Worm (Caenorhabditis elegans) whole organism, L1 larva: ENCODE measurements around the gene Y116A8C.37.
A peak's percentile ranks its signal among the peaks of the same experiment; 100 is the strongest.

Experiments used
- C16A3.4 ChIP-seq: fragments of 150-350 bp; optimal IDR thresholded peaks from 2 replicates; lab custom pipeline; 2014; ENCODE audit warnings: missing biosample characterization, missing genetic modification characterization
- F16B12.6 ChIP-seq: fragments of 150-350 bp; optimal IDR thresholded peaks from 2 replicates; lab custom pipeline; 2014; ENCODE audit warnings: missing biosample characterization, missing genetic modification characterization
- alr-1 ChIP-seq: fragments of 200-800 bp; sonication (Bioruptor generic); optimal IDR thresholded peaks from 2 replicates; lab custom pipeline; 2018; ENCODE audit warnings: borderline replicate concordance, mild to moderate bottlenecking, missing genetic modification characterization, missing compliant biosample characterization
- aly-2 ChIP-seq: fragments of 150-350 bp; optimal IDR thresholded peaks from 2 replicates; lab custom pipeline; 2014; ENCODE audit warnings: missing biosample characterization, missing genetic modification characterization
- ama-1 ChIP-seq: fragments of 150-350 bp; optimal IDR thresholded peaks from 2 replicates; lab custom pipeline; 2014
- ceh-82 ChIP-seq, 3 experiments: fragments of 150-350 bp in 1 of 3; sonication (generic microtip) in 2 of 3; optimal IDR thresholded peaks; 2 replicates each; lab custom pipeline; 2014 to 2017; ENCODE audit warnings: missing biosample characterization in 3 of 3, missing genetic modification characterization in 3 of 3
- ces-1 ChIP-seq: fragments of 150-350 bp; optimal IDR thresholded peaks from 2 replicates; lab custom pipeline; 2014; ENCODE audit warnings: missing biosample characterization, missing genetic modification reagents, missing genetic modification characterization
- dsc-1 ChIP-seq: sonication (generic microtip); optimal IDR thresholded peaks from 2 replicates; lab custom pipeline; 2016; ENCODE audit warnings: mild to moderate bottlenecking, missing genetic modification characterization, missing compliant biosample characterization
- efl-1 ChIP-seq, 4 experiments: fragments of 150-350 bp; optimal IDR thresholded peaks in 3 of 4; peaks in 1 of 4; 1 replicate in 1 of 4; 2 replicates in 3 of 4; lab custom pipeline; 2014; ENCODE audit warnings: missing biosample characterization in 2 of 4, missing genetic modification characterization in 2 of 4, missing genetic modification reagents in 2 of 4
- efl-3 ChIP-seq: fragments of 200-800 bp; sonication (Bioruptor generic); optimal IDR thresholded peaks from 2 replicates; lab custom pipeline; 2018; ENCODE audit warnings: mild to moderate bottlenecking, missing genetic modification characterization, missing compliant biosample characterization
- egl-27 ChIP-seq, 2 experiments: fragments of 150-350 bp in 1 of 2; sonication (generic microtip); optimal IDR thresholded peaks; 3 replicates each; lab custom pipeline; 2017 to 2018; ENCODE audit warnings: missing biosample characterization in 2 of 2, missing genetic modification characterization in 2 of 2, missing genetic modification reagents in 2 of 2
- elt-3 ChIP-seq, 6 experiments: fragments of 150-350 bp in 1 of 6; sonication (generic microtip); optimal IDR thresholded peaks; 2 replicates each; lab custom pipeline; 2017 to 2018; ENCODE audit warnings: missing biosample characterization in 6 of 6, missing genetic modification characterization in 6 of 6, inconsistent platforms in 1 of 6
- ets-5 ChIP-seq: fragments of 200-800 bp; sonication (Bioruptor generic); IDR thresholded peaks from 2 replicates; pipeline ENCODE4 v1.3.6; 2022; ENCODE audit warnings: missing genetic modification characterization, missing compliant biosample characterization
- fkh-4 ChIP-seq: sonication (generic microtip); optimal IDR thresholded peaks from 2 replicates; lab custom pipeline; 2016; ENCODE audit warnings: missing compliant biosample characterization, missing genetic modification characterization, borderline replicate concordance
- fkh-8 ChIP-seq: sonication (generic microtip); optimal IDR thresholded peaks from 2 replicates; lab custom pipeline; 2016; ENCODE audit warnings: mild to moderate bottlenecking, missing genetic modification characterization, missing compliant biosample characterization
- hlh-4 ChIP-seq: sonication (generic microtip); optimal IDR thresholded peaks from 2 replicates; lab custom pipeline; 2016; ENCODE audit warnings: mild to moderate bottlenecking, missing genetic modification characterization, missing compliant biosample characterization
- hpl-2 ChIP-seq: fragments of 150-350 bp; optimal IDR thresholded peaks from 2 replicates; lab custom pipeline; 2014; ENCODE audit warnings: missing biosample characterization, missing genetic modification reagents, missing genetic modification characterization
- jun-1 ChIP-seq: fragments of 150-350 bp; optimal IDR thresholded peaks from 2 replicates; lab custom pipeline; 2014; ENCODE audit warnings: missing biosample characterization, missing genetic modification reagents, missing genetic modification characterization
- lin-14 ChIP-seq: fragments of 200-800 bp; sonication (Bioruptor generic); optimal IDR thresholded peaks from 2 replicates; lab custom pipeline; 2018; ENCODE audit warnings: mild to moderate bottlenecking, missing genetic modification characterization, moderate library complexity, missing compliant biosample characterization
- lin-15B ChIP-seq: fragments of 150-350 bp; sonication (generic microtip); optimal IDR thresholded peaks from 3 replicates; lab custom pipeline; 2014; ENCODE audit warnings: missing biosample characterization, missing genetic modification characterization
- lin-35 ChIP-seq, 2 experiments: fragments of 150-350 bp; optimal IDR thresholded peaks; 2 replicates each; lab custom pipeline; 2014; ENCODE audit warnings: missing biosample characterization in 2 of 2, missing genetic modification characterization in 2 of 2, missing genetic modification reagents in 2 of 2
- lir-3 ChIP-seq: sonication (generic microtip); optimal IDR thresholded peaks from 2 replicates; lab custom pipeline; 2016; ENCODE audit warnings: mild to moderate bottlenecking, missing genetic modification characterization, moderate library complexity, missing compliant biosample characterization; ENCODE audit not compliant: poor library complexity
- lsy-2 ChIP-seq, 2 experiments: fragments of 150-350 bp; optimal IDR thresholded peaks; 2 replicates each; lab custom pipeline; 2014; ENCODE audit warnings: missing biosample characterization in 2 of 2, missing genetic modification characterization in 2 of 2
- mab-9 ChIP-seq: fragments of 200-800 bp; sonication (Bioruptor generic); IDR thresholded peaks from 2 replicates; pipeline ENCODE4 v1.3.6; 2022; ENCODE audit warnings: missing genetic modification reagents, missing genetic modification characterization, missing compliant biosample characterization
- mdl-1 ChIP-seq, 2 experiments: fragments of 150-350 bp; optimal IDR thresholded peaks; 2 replicates each; lab custom pipeline; 2014 to 2017; ENCODE audit warnings: missing biosample characterization in 2 of 2, missing genetic modification characterization in 2 of 2, inconsistent platforms in 1 of 2
- mep-1 ChIP-seq: fragments of 150-350 bp; optimal IDR thresholded peaks from 2 replicates; lab custom pipeline; 2014; ENCODE audit warnings: missing biosample characterization, missing genetic modification characterization
- nhr-11 ChIP-seq: fragments of 150-350 bp; optimal IDR thresholded peaks from 2 replicates; lab custom pipeline; 2014; ENCODE audit warnings: missing biosample characterization, missing genetic modification characterization
- nhr-12 ChIP-seq: sonication (generic microtip); optimal IDR thresholded peaks from 2 replicates; lab custom pipeline; 2017; ENCODE audit warnings: missing biosample characterization, missing genetic modification characterization
- nhr-20 ChIP-seq: sonication (generic microtip); optimal IDR thresholded peaks from 2 replicates; lab custom pipeline; 2016; ENCODE audit warnings: mild to moderate bottlenecking, missing genetic modification characterization, missing compliant biosample characterization
- nhr-237 ChIP-seq: fragments of 150-350 bp; optimal IDR thresholded peaks from 2 replicates; lab custom pipeline; 2014; ENCODE audit warnings: missing biosample characterization, missing genetic modification characterization
- nhr-47 ChIP-seq: sonication (generic microtip); optimal IDR thresholded peaks from 2 replicates; lab custom pipeline; 2016; ENCODE audit warnings: mild to moderate bottlenecking, missing genetic modification characterization, moderate library complexity, missing compliant biosample characterization
- nhr-76 ChIP-seq: sonication (generic microtip); optimal IDR thresholded peaks from 2 replicates; lab custom pipeline; 2017; ENCODE audit warnings: missing biosample characterization, missing genetic modification characterization
- nhr-77 ChIP-seq: fragments of 150-350 bp; optimal IDR thresholded peaks from 2 replicates; lab custom pipeline; 2014; ENCODE audit warnings: missing biosample characterization, missing genetic modification characterization
- nhr-85 ChIP-seq: sonication (generic microtip); peaks from one replicate; lab custom pipeline; 2016; ENCODE audit warnings: missing genetic modification characterization, inconsistent platforms, missing compliant biosample characterization
- nhr-90 ChIP-seq: sonication (generic microtip); optimal IDR thresholded peaks from 2 replicates; lab custom pipeline; 2016; ENCODE audit warnings: mild to moderate bottlenecking, missing genetic modification characterization, missing compliant biosample characterization; ENCODE audit not compliant: poor library complexity
- pqm-1 ChIP-seq: sonication (generic microtip); optimal IDR thresholded peaks from 3 replicates; lab custom pipeline; 2017; ENCODE audit warnings: missing biosample characterization, missing genetic modification characterization
- rnt-1 ChIP-seq: sonication (generic microtip); optimal IDR thresholded peaks from 2 replicates; lab custom pipeline; 2016; ENCODE audit warnings: mild to moderate bottlenecking, missing genetic modification characterization, moderate library complexity, missing compliant biosample characterization
- skn-1 ChIP-seq: fragments of 150-350 bp; optimal IDR thresholded peaks from 2 replicates; lab custom pipeline; 2014; ENCODE audit warnings: missing biosample characterization, missing genetic modification characterization
- snpc-4 ChIP-seq: fragments of 150-350 bp; optimal IDR thresholded peaks from 2 replicates; lab custom pipeline; 2014; ENCODE audit warnings: missing biosample characterization, missing genetic modification characterization
- sptf-1 ChIP-seq: fragments of 150-350 bp; optimal IDR thresholded peaks from 2 replicates; lab custom pipeline; 2014; ENCODE audit warnings: missing biosample characterization, missing genetic modification characterization
- sup-37 ChIP-seq: fragments of 200-800 bp; sonication (Bioruptor generic); optimal IDR thresholded peaks from 2 replicates; lab custom pipeline; 2018; ENCODE audit warnings: mild to moderate bottlenecking, missing genetic modification characterization, missing compliant biosample characterization
- tlp-1 ChIP-seq: fragments of 150-350 bp; optimal IDR thresholded peaks from 2 replicates; lab custom pipeline; 2014; ENCODE audit warnings: missing biosample characterization, missing genetic modification characterization
- unc-30 ChIP-seq: sonication (generic microtip); optimal IDR thresholded peaks from 2 replicates; lab custom pipeline; 2017; ENCODE audit warnings: missing biosample characterization, missing genetic modification characterization
- unc-86 ChIP-seq: sonication (generic microtip); optimal IDR thresholded peaks from 2 replicates; lab custom pipeline; 2016; ENCODE audit warnings: missing genetic modification characterization, missing compliant biosample characterization
- unc-98 ChIP-seq: fragments of 200-800 bp; sonication (Bioruptor generic); IDR thresholded peaks from 2 replicates; pipeline ENCODE4 v1.3.6; 2022; ENCODE audit warnings: missing genetic modification characterization, missing compliant biosample characterization
- vab-15 ChIP-seq: sonication (generic microtip); optimal IDR thresholded peaks from 2 replicates; lab custom pipeline; 2017; ENCODE audit warnings: missing genotype, mild to moderate bottlenecking, missing genetic modification characterization, missing compliant biosample characterization
- xbp-1 ChIP-seq: sonication (generic microtip); optimal IDR thresholded peaks from 2 replicates; lab custom pipeline; 2016; ENCODE audit warnings: missing genetic modification characterization, missing compliant biosample characterization
- zip-4 ChIP-seq: fragments of 200-800 bp; sonication (Bioruptor generic); optimal IDR thresholded peaks from 2 replicates; lab custom pipeline; 2018; ENCODE audit warnings: mild to moderate bottlenecking, missing genetic modification characterization, moderate library complexity, missing compliant biosample characterization

The Y116A8C.37 gene

ce11 chrIV:17118987-17119732 is 11.8 kb downstream of the Y116A8C.37 start, which contains the start of gene itsn-1:
TSS of gene itsn-1 (plus strand) at chrIV:17119682.
- no peak for TF ChIP-seq lir-3 (tag; lab: Kevin White, UChicago)
- TF ChIP-seq fkh-4 (tag; lab: Kevin White, UChicago): no peak
- no peak for TF ChIP-seq nhr-76
- no peak for TF ChIP-seq lin-35 (GFP tag; optimal IDR thresholded peaks at IDR 0.05; lab: Kevin White, UChicago)
- TF ChIP-seq ama-1: no peak
- peak; percentile 26 for TF ChIP-seq lin-14 (GFP tag; lab: Kevin White, UChicago)
- TF ChIP-seq nhr-11: no peak
- TF ChIP-seq unc-98: 0 out of 2 replicates have a peak, but pooled peaks have one; percentile 7
- TF ChIP-seq dsc-1 (tag; lab: Kevin White, UChicago): no peak
- no peak for TF ChIP-seq efl-3 (GFP tag; lab: Kevin White, UChicago)
- TF ChIP-seq F16B12.6 (tag; lab: Kevin White, UChicago): no peak

ce11 chrIV:17118585-17118984 is 12.3 kb downstream of the Y116A8C.37 start, which contains the start of gene uaf-2:
TSS of gene uaf-2 (minus strand) at chrIV:17118767.
- TF ChIP-seq mab-9 (GFP tag; lab: Robert Waterston, UW) (no peak), hlh-4 (no peak), pqm-1 (tag; lab: Kevin White, UChicago) (no peak), unc-30 (tag; lab: Kevin White, UChicago) (no peak), C16A3.4 (tag; lab: Kevin White, UChicago) (peak; percentile 33), fkh-8 (no peak), nhr-20 (tag; lab: Kevin White, UChicago) (peak; percentile 28), rnt-1 (tag; lab: Kevin White, UChicago) (peak; percentile 60), sptf-1 (tag; lab: Kevin White, UChicago) (no peak), snpc-4 (no peak), nhr-90 (tag; lab: Kevin White, UChicago) (peak; percentile 5), alr-1 (no peak), aly-2 (tag; lab: Kevin White, UChicago) (no peak), skn-1 (tag; lab: Kevin White, UChicago) (peak; percentile 10), elt-3 (tag; optimal IDR thresholded peaks at IDR 0.05; lab: Kevin White, UChicago) (no peak), nhr-85 (tag; lab: Kevin White, UChicago) (no peak), jun-1 (no peak), nhr-77 (no peak), efl-1 (optimal IDR thresholded peaks at IDR 0.05; lab: Kevin White, UChicago) (peak; percentile 42 to 48), efl-1 (GFP tag; optimal IDR thresholded peaks at IDR 0.05 in 1 of 2; lab: Kevin White, UChicago) (peak; percentile 39 to 91), lin-15B (tag; lab: Kevin White, UChicago) (peak; percentile 7), mdl-1 (tag; optimal IDR thresholded peaks at IDR 0.05; lab: Kevin White, UChicago) (peak in 1 of 2 experiments; percentile 17), tlp-1 (tag; lab: Kevin White, UChicago) (no peak), ces-1 (GFP tag; lab: Kevin White, UChicago) (no peak), nhr-12 (tag; lab: Kevin White, UChicago) (no peak), sup-37 (no peak), F16B12.6 (tag; lab: Kevin White, UChicago) (peak; percentile 6), lir-3 (tag; lab: Kevin White, UChicago) (no peak), lin-14 (GFP tag; lab: Kevin White, UChicago) (no peak), nhr-11 (no peak), nhr-76 (no peak), mep-1 (tag; lab: Kevin White, UChicago) (peak; percentile 18), vab-15 (tag; lab: Kevin White, UChicago) (no peak), lin-35 (GFP tag; optimal IDR thresholded peaks at IDR 0.05; lab: Kevin White, UChicago) (peak; percentile 17 to 51), xbp-1 (tag; lab: Kevin White, UChicago) (peak; percentile 0), ceh-82 (tag; optimal IDR thresholded peaks at IDR 0.05; lab: Kevin White, UChicago) (peak in 2 of 3 experiments; percentile 16 to 43), lsy-2 (tag; optimal IDR thresholded peaks at IDR 0.05; lab: Kevin White, UChicago) (peak in 1 of 2 experiments; percentile 52), unc-86 (tag; lab: Kevin White, UChicago) (no peak), nhr-47 (tag; lab: Kevin White, UChicago) (peak; percentile 41), zip-4 (GFP tag; lab: Kevin White, UChicago) (no peak), ets-5 (GFP tag; lab: Robert Waterston, UW) (no peak), egl-27 (tag; optimal IDR thresholded peaks at IDR 0.05; lab: Kevin White, UChicago) (no peak), efl-3 (GFP tag; lab: Kevin White, UChicago) (no peak), hpl-2 (no peak), dsc-1 (tag; lab: Kevin White, UChicago) (no peak), nhr-237 (tag; lab: Kevin White, UChicago) (no peak)
